Fruit fly (Drosophila melanogaster) whole organism, embryonic: ENCODE data around the gene c12.1.

Source experiments
- ATbp ChIP-seq: fragments of 200-800 bp; sonication (Bioruptor generic); optimal IDR thresholded peaks from 2 replicates; lab custom pipeline; 2017; ENCODE audit warnings: missing biosample characterization, mild to moderate bottlenecking, missing genetic modification characterization, missing genetic modification reagents
- Ada2b ChIP-seq: fragments of 200-800 bp; sonication (Bioruptor generic); IDR thresholded peaks from 2 replicates; pipeline ENCODE4 v1.3.6; 2022; ENCODE audit warnings: missing biosample characterization, missing genetic modification characterization
- Blimp-1 ChIP-seq: fragments of 200-800 bp; sonication (Bioruptor generic); optimal IDR thresholded peaks from 3 replicates; lab custom pipeline; 2018; ENCODE audit warnings: missing biosample characterization, missing genetic modification characterization, mild to moderate bottlenecking, moderate library complexity, missing genetic modification reagents
- CG1024 ChIP-seq: fragments of 200-800 bp; sonication (Bioruptor generic); IDR thresholded peaks from 2 replicates; pipeline ENCODE4 v1.3.6; 2022; ENCODE audit warnings: missing biosample characterization, missing genetic modification characterization
- CG10543 ChIP-seq: fragments of 200-800 bp; sonication (Bioruptor generic); optimal IDR thresholded peaks from 3 replicates; lab custom pipeline; 2017; ENCODE audit warnings: missing biosample characterization, mild to moderate bottlenecking, missing genetic modification characterization, moderate library complexity
- CG10565 ChIP-seq: fragments of 200-800 bp; sonication (Bioruptor generic); optimal IDR thresholded peaks from 3 replicates; lab custom pipeline; 2016; ENCODE audit warnings: missing biosample characterization, mild to moderate bottlenecking, missing genetic modification characterization
- CG12659 ChIP-seq: fragments of 200-800 bp; sonication (Bioruptor generic); optimal IDR thresholded peaks from 3 replicates; lab custom pipeline; 2017; ENCODE audit warnings: mild to moderate bottlenecking, missing biosample characterization, missing genetic modification reagents, missing genetic modification characterization
- CG12744 ChIP-seq: fragments of 200-800 bp; sonication (Bioruptor generic); optimal IDR thresholded peaks from 2 replicates; lab custom pipeline; 2016; ENCODE audit warnings: missing biosample characterization, missing genetic modification characterization
- CG13775 ChIP-seq: fragments of 200-800 bp; sonication (Bioruptor generic); optimal IDR thresholded peaks from 3 replicates; lab custom pipeline; 2017; ENCODE audit warnings: missing biosample characterization, mild to moderate bottlenecking, missing genetic modification characterization
- CG15269 ChIP-seq: fragments of 200-800 bp; sonication (Bioruptor generic); optimal IDR thresholded peaks from 2 replicates; lab custom pipeline; 2018; ENCODE audit warnings: missing biosample characterization, mild to moderate bottlenecking, missing genetic modification characterization, moderate library complexity
- CG1602 ChIP-seq: fragments of 200-800 bp; sonication (Bioruptor generic); optimal IDR thresholded peaks from 3 replicates; lab custom pipeline; 2016; ENCODE audit warnings: missing biosample characterization, missing genetic modification characterization
- CG1647 ChIP-seq: fragments of 200-800 bp; sonication (Bioruptor generic); optimal IDR thresholded peaks from 3 replicates; lab custom pipeline; 2016; ENCODE audit warnings: missing biosample characterization, missing genetic modification characterization
- CG16779 ChIP-seq: fragments of 200-800 bp; sonication (Bioruptor generic); IDR thresholded peaks from 2 replicates; pipeline ENCODE4 v1.3.6; 2022; ENCODE audit warnings: missing biosample characterization, missing genetic modification characterization
- CG18764 ChIP-seq: fragments of 200-800 bp; sonication (Bioruptor generic); optimal IDR thresholded peaks from 3 replicates; lab custom pipeline; 2016; ENCODE audit warnings: missing biosample characterization, missing genetic modification characterization
- CG2202 ChIP-seq: fragments of 200-800 bp; sonication (Bioruptor generic); optimal IDR thresholded peaks from 2 replicates; lab custom pipeline; 2018; ENCODE audit warnings: missing biosample characterization, mild to moderate bottlenecking, missing genetic modification characterization
- CG30431 ChIP-seq: fragments of 200-800 bp; sonication (Bioruptor generic); optimal IDR thresholded peaks from 2 replicates; lab custom pipeline; 2017; ENCODE audit warnings: missing biosample characterization, missing genetic modification characterization
- CG3065 ChIP-seq: fragments of 200-800 bp; sonication (Bioruptor generic); optimal IDR thresholded peaks from 2 replicates; lab custom pipeline; 2016; ENCODE audit warnings: missing biosample characterization, missing genetic modification characterization
- CG31224 ChIP-seq: fragments of 200-800 bp; sonication (Bioruptor generic); IDR thresholded peaks from 2 replicates; pipeline ENCODE4 v1.3.6; 2022; ENCODE audit warnings: missing biosample characterization, missing genetic modification characterization
- CG34422 ChIP-seq: fragments of 200-800 bp; sonication (Bioruptor generic); IDR thresholded peaks from 3 replicates; pipeline ENCODE4 v1.3.6; 2022; ENCODE audit warnings: missing biosample characterization, missing genetic modification characterization
- CG5180 ChIP-seq: fragments of 200-800 bp; sonication (Bioruptor generic); optimal IDR thresholded peaks from 3 replicates; lab custom pipeline; 2017; ENCODE audit warnings: missing biosample characterization, missing genetic modification characterization, mild to moderate bottlenecking, moderate library complexity, missing genetic modification reagents
- CG7839 ChIP-seq: fragments of 200-800 bp; sonication (Bioruptor generic); optimal IDR thresholded peaks from 3 replicates; lab custom pipeline; 2018; ENCODE audit warnings: missing biosample characterization, mild to moderate bottlenecking, missing genetic modification characterization, moderate library complexity
- CG7928 ChIP-seq: fragments of 200-800 bp; sonication (Bioruptor generic); optimal IDR thresholded peaks from 2 replicates; lab custom pipeline; 2017; ENCODE audit warnings: missing biosample characterization, mild to moderate bottlenecking, missing genetic modification characterization
- CG8924 ChIP-seq: fragments of 200-800 bp; optimal IDR thresholded peaks from 3 replicates; lab custom pipeline; 2019; ENCODE audit warnings: missing biosample characterization, mild to moderate bottlenecking, missing genetic modification characterization, moderate library complexity
- CG8944 ChIP-seq: fragments of 200-800 bp; sonication (Bioruptor generic); optimal IDR thresholded peaks from 3 replicates; lab custom pipeline; 2016; ENCODE audit warnings: missing biosample characterization, missing genetic modification characterization
- Camta ChIP-seq: fragments of 200-800 bp; sonication (Bioruptor generic); optimal IDR thresholded peaks from 2 replicates; lab custom pipeline; 2016; ENCODE audit warnings: missing biosample characterization, missing genetic modification characterization
- D19A ChIP-seq: fragments of 200-800 bp; optimal IDR thresholded peaks from 3 replicates; lab custom pipeline; 2019; ENCODE audit warnings: missing biosample characterization, mild to moderate bottlenecking, missing genetic modification characterization, moderate library complexity
- Deaf1 ChIP-seq: fragments of 200-800 bp; optimal IDR thresholded peaks from 3 replicates; lab custom pipeline; 2019; ENCODE audit warnings: missing biosample characterization, mild to moderate bottlenecking, missing genetic modification characterization, moderate library complexity
- Dll ChIP-seq: fragments of 200-800 bp; sonication (Bioruptor generic); IDR thresholded peaks from 4 replicates; pipeline ENCODE4 v1.3.6; 2022; ENCODE audit warnings: missing biosample characterization, missing genetic modification characterization; ENCODE audit not compliant: partially characterized antibody
- Fer2 ChIP-seq: fragments of 200-800 bp; sonication (Bioruptor generic); optimal IDR thresholded peaks from 2 replicates; lab custom pipeline; 2018; ENCODE audit warnings: missing biosample characterization, mild to moderate bottlenecking, missing genetic modification characterization, moderate library complexity
- Hr78 ChIP-seq, 2 experiments: fragments of 200-800 bp in 1 of 2; fragments of >200 bp in 1 of 2; sonication (Bioruptor generic) in 1 of 2; optimal IDR thresholded peaks; 2 replicates each; lab custom pipeline; 2017 to 2019; ENCODE audit warnings: missing biosample characterization in 2 of 2, missing genetic modification characterization in 2 of 2, mild to moderate bottlenecking in 1 of 2, moderate library complexity in 1 of 2
- Nf-YA ChIP-seq: fragments of 200-800 bp; sonication (Bioruptor generic); IDR thresholded peaks from 2 replicates; pipeline ENCODE4 v1.3.6; 2022; ENCODE audit warnings: missing biosample characterization, missing genetic modification characterization
- NfI ChIP-seq: fragments of 200-800 bp; sonication (Bioruptor generic); optimal IDR thresholded peaks from 3 replicates; lab custom pipeline; 2018; ENCODE audit warnings: missing biosample characterization, mild to moderate bottlenecking, missing genetic modification characterization, moderate library complexity
- Rfx ChIP-seq: fragments of 200-800 bp; sonication (Bioruptor generic); IDR thresholded peaks from 2 replicates; pipeline ENCODE4 v1.3.6; 2022; ENCODE audit warnings: missing biosample characterization, missing genetic modification characterization
- bbx ChIP-seq: fragments of 200-800 bp; sonication (Bioruptor generic); IDR thresholded peaks from 2 replicates; pipeline ENCODE4 v1.3.6; 2022; ENCODE audit warnings: missing biosample characterization, missing genetic modification characterization; ENCODE audit not compliant: partially characterized antibody
- br ChIP-seq: fragments of >200 bp; optimal IDR thresholded peaks from 2 replicates; lab custom pipeline; 2017
- corto ChIP-seq: fragments of 200-800 bp; sonication (Bioruptor generic); optimal IDR thresholded peaks from 2 replicates; lab custom pipeline; 2016; ENCODE audit warnings: missing biosample characterization, mild to moderate bottlenecking, missing genetic modification characterization, moderate library complexity
- ken ChIP-seq: fragments of 200-800 bp; sonication (Bioruptor generic); IDR thresholded peaks from 3 replicates; pipeline ENCODE4 v1.3.6; 2022; ENCODE audit warnings: missing biosample characterization, missing genetic modification characterization
- lmd ChIP-seq: fragments of 200-800 bp; sonication (Bioruptor generic); IDR thresholded peaks from 2 replicates; pipeline ENCODE4 v1.3.6; 2022; ENCODE audit warnings: missing biosample characterization, missing genetic modification characterization
- mam ChIP-seq: fragments of 200-800 bp; sonication (Bioruptor generic); optimal IDR thresholded peaks from 3 replicates; lab custom pipeline; 2016; ENCODE audit warnings: missing biosample characterization, missing genetic modification characterization
- nerfin-2 ChIP-seq: fragments of 200-800 bp; sonication (Bioruptor generic); IDR thresholded peaks from 2 replicates; pipeline ENCODE4 v1.3.6; 2022; ENCODE audit warnings: missing biosample characterization, missing genetic modification characterization; ENCODE audit not compliant: partially characterized antibody
- pan ChIP-seq, 4 experiments: fragments of >200 bp in 3 of 4; fragments of 200-800 bp in 1 of 4; sonication (Bioruptor generic) in 1 of 4; optimal IDR thresholded peaks in 3 of 4; IDR thresholded peaks in 1 of 4; 2 replicates each; pipeline versions ENCODE4 v1.3.6 to Lab custom; 2017 to 2022; ENCODE audit warnings: missing biosample characterization in 2 of 4, missing genetic modification characterization in 2 of 4, mixed read lengths in 1 of 4
- repo ChIP-seq: fragments of 200-800 bp; sonication (Bioruptor generic); optimal IDR thresholded peaks from 2 replicates; lab custom pipeline; 2016; ENCODE audit warnings: missing biosample characterization, missing genetic modification characterization
- row ChIP-seq: fragments of 200-800 bp; sonication (Bioruptor generic); IDR thresholded peaks from 3 replicates; pipeline ENCODE4 v1.3.6; 2022; ENCODE audit warnings: missing biosample characterization, missing genetic modification characterization
- sens ChIP-seq: fragments of 200-800 bp; sonication (Bioruptor generic); peaks from one replicate; lab custom pipeline; 2016; ENCODE audit warnings: missing biosample characterization, missing genetic modification characterization
- seq ChIP-seq: fragments of 200-800 bp; sonication (Bioruptor generic); IDR thresholded peaks from 2 replicates; pipeline ENCODE4 v1.3.6; 2022; ENCODE audit warnings: missing biosample characterization, missing genetic modification characterization
- sim ChIP-seq: fragments of 200-800 bp; sonication (Bioruptor generic); IDR thresholded peaks from 2 replicates; pipeline ENCODE4 v1.3.6; 2022; ENCODE audit warnings: missing biosample characterization, missing genetic modification characterization
- so ChIP-seq: fragments of 200-800 bp; sonication (Bioruptor generic); IDR thresholded peaks from 3 replicates; pipeline ENCODE4 v1.3.6; 2022; ENCODE audit warnings: missing biosample characterization, missing genetic modification characterization
- sug ChIP-seq: fragments of 200-800 bp; optimal IDR thresholded peaks from 2 replicates; lab custom pipeline; 2019; ENCODE audit warnings: missing biosample characterization, mild to moderate bottlenecking, missing genetic modification characterization, moderate library complexity
- unpg ChIP-seq: fragments of 200-800 bp; sonication (Bioruptor generic); optimal IDR thresholded peaks from 3 replicates; lab custom pipeline; 2018; ENCODE audit warnings: missing biosample characterization, mild to moderate bottlenecking, missing genetic modification characterization, moderate library complexity
- vfl ChIP-seq: fragments of 200-800 bp; sonication (Bioruptor generic); optimal IDR thresholded peaks from 2 replicates; lab custom pipeline; 2016; ENCODE audit warnings: missing biosample characterization, missing genetic modification characterization

Gene c12.1

DNA sequence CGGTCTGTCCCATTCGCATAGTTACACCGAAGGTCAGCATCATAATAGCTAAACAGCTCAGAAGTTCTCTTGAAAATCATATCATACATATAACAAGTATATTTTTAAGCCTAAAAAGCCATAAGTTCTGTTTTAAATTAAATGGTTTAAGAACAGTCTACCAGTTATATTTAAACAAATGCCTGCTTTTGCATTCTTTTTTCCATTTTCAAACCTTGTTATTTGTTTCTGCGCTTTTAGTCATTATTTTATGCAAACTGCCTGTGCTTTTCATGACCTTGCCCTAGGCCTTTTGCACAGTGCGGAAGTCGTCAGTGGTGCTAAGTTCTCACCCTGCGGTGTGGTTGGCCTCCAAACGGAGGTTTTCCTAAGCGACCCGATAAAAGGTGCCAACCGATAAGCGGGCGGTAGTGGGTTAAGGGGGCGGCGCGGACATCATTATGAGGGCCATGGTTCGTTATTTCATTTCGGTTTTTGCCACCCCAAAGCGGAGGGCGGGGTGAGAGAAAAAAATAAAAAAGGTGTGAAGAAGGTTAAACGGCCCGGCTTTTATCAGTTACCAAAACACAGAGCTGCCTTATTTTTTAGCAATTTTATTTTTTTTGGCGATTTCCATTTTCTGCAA lies 25.6 kb upstream of the c12.1 start (continued):
- TF ChIP-seq vfl (GFP tag; lab: Kevin White, UChicago) = no peak
- peak; percentile 65 for TF ChIP-seq CG13775 (GFP tag; lab: Kevin White, UChicago)
- peak; percentile 52 for TF ChIP-seq CG10543 (GFP tag; lab: Kevin White, UChicago)
- TF ChIP-seq CG16779 (GFP tag; lab: Robert Waterston, UW) = no peak
- TF ChIP-seq NfI = peak; percentile 69
- TF ChIP-seq CG12659 = peak; percentile 69
- peak; percentile 78 for TF ChIP-seq sens (GFP tag; lab: Kevin White, UChicago)
- peak; percentile 56 for TF ChIP-seq CG8924 (tag; lab: Kevin White, UChicago)
- peak; percentile 9 for TF ChIP-seq D19A (tag; lab: Kevin White, UChicago)
- TF ChIP-seq CG15269 (tag; lab: Kevin White, UChicago) = peak; percentile 73
- peak; percentile 16 for TF ChIP-seq unpg
- TF ChIP-seq CG34422 (GFP tag; lab: Robert Waterston, UW) = 0 out of 3 replicates have a peak, but pooled peaks have one; percentile 23
- peak; percentile 79 for TF ChIP-seq CG7839
- no peak for TF ChIP-seq CG1602 (GFP tag; lab: Kevin White, UChicago)
- no peak for TF ChIP-seq Dll (GFP tag; lab: Robert Waterston, UW)
- peak; percentile 21; the same call in 1 of the 2 replicates for TF ChIP-seq Ada2b (GFP tag; lab: Robert Waterston, UW)
- TF ChIP-seq Deaf1 (tag; lab: Kevin White, UChicago) = peak; percentile 29
- TF ChIP-seq Blimp-1 (GFP tag; lab: Kevin White, UChicago) = peak; percentile 37
- no peak for TF ChIP-seq seq
- TF ChIP-seq sug (tag; lab: Kevin White, UChicago) = peak; percentile 67
- TF ChIP-seq CG12744 = no peak
- peak; percentile 14 for TF ChIP-seq CG18764
- no peak for TF ChIP-seq CG31224 (GFP tag; lab: Robert Waterston, UW)
- TF ChIP-seq CG10565 = no peak
- TF ChIP-seq CG2202 = no peak
- no peak for TF ChIP-seq so (GFP tag; lab: Robert Waterston, UW)
- no peak for TF ChIP-seq ATbp (GFP tag; lab: Kevin White, UChicago)
- no peak for TF ChIP-seq ken
- TF ChIP-seq CG1024 (GFP tag; lab: Robert Waterston, UW) = no peak
- TF ChIP-seq bbx (GFP tag; lab: Robert Waterston, UW) = no peak
- TF ChIP-seq Fer2 (tag; lab: Kevin White, UChicago) = peak; percentile 33
- peak; percentile 2 for TF ChIP-seq CG5180 (GFP tag; lab: Kevin White, UChicago)
- TF ChIP-seq nerfin-2 (GFP tag; lab: Robert Waterston, UW) = no peak
- TF ChIP-seq br (lab: Kevin White, UChicago) = no peak
- no peak for TF ChIP-seq lmd (GFP tag; lab: Robert Waterston, UW)
- no peak for TF ChIP-seq Nf-YA (GFP tag; lab: Robert Waterston, UW)
- TF ChIP-seq CG3065 (GFP tag; lab: Kevin White, UChicago) = no peak
- peak; percentile 74 for TF ChIP-seq row (GFP tag; lab: Robert Waterston, UW)
- peak; percentile 3 for TF ChIP-seq CG1647 (GFP tag; lab: Kevin White, UChicago)
- TF ChIP-seq CG7928 (GFP tag; lab: Kevin White, UChicago) = no peak
- TF ChIP-seq sim (GFP tag; lab: Robert Waterston, UW) = no peak
- TF ChIP-seq Hr78 (GFP tag; optimal IDR thresholded peaks at IDR 0.05; lab: Kevin White, UChicago) = peak in 1 of 2 experiments; percentile 23
- peak; percentile 58 for TF ChIP-seq mam (GFP tag; lab: Kevin White, UChicago)
- TF ChIP-seq pan (optimal IDR thresholded peaks at IDR 0.05; lab: Kevin White, UChicago) = no peak
- TF ChIP-seq pan (GFP tag; optimal IDR thresholded peaks at IDR 0.05 in 1 of 2, IDR thresholded peaks at IDR 0.05 in 1 of 2) = peak in 1 of 2 experiments; percentile 63
- TF ChIP-seq CG30431 = no peak
- TF ChIP-seq corto (GFP tag; lab: Kevin White, UChicago) = peak; percentile 29
- TF ChIP-seq repo (GFP tag; lab: Kevin White, UChicago) = no peak
- peak; percentile 21 for TF ChIP-seq Camta (GFP tag; lab: Kevin White, UChicago)
- peak; percentile 61 for TF ChIP-seq Rfx (GFP tag; lab: Robert Waterston, UW)
- no peak for TF ChIP-seq CG8944 (GFP tag; lab: Kevin White, UChicago)
